Worm (Caenorhabditis elegans): ENCODE data around the gene F13H10.1.

DNA sequence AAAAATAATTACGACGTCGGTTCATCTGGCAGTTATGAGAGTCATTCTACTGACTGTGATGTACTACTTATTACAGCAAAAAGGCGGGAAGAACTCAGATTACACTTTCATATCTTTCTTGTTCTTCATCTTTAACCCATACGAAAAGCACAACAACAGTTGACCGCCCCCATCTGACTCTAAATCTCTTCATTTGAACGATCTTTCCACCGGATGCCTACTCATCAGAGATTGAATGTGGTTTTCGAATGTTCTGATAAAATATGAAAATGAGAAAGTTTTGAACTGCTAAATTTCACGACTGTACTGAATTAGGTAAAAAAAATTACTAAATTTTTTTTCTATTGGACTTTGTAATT, 46.2 kb upstream of the F13H10.1 start, which contains the start of gene sri-19:
- no peak for TF ChIP-seq dpl-1 (GFP tag; optimal IDR thresholded peaks at IDR 0.05)
- TF ChIP-seq xbp-1 (tag; optimal IDR thresholded peaks at IDR 0.05): no peak
- no peak for TF ChIP-seq nhr-90 (tag; optimal IDR thresholded peaks at IDR 0.05; ENCODE audit: poor library complexity)
- TF ChIP-seq mef-2 (tag; optimal IDR thresholded peaks at IDR 0.05): no peak
- TF ChIP-seq nhr-11 (tag; optimal IDR thresholded peaks at IDR 0.05): no peak
- no peak for TF ChIP-seq lin-39 (tag; optimal IDR thresholded peaks at IDR 0.05)
- no peak for TF ChIP-seq aly-2 (tag; optimal IDR thresholded peaks at IDR 0.05)
- no peak for TF ChIP-seq swsn-7 (tag; optimal IDR thresholded peaks at IDR 0.05)
- TF ChIP-seq vab-15 (tag; optimal IDR thresholded peaks at IDR 0.05): no peak
- TF ChIP-seq pqm-1 (tag; optimal IDR thresholded peaks at IDR 0.05): no peak
- TF ChIP-seq lin-13 (GFP tag; optimal IDR thresholded peaks at IDR 0.05): no peak
